Worm (Caenorhabditis elegans) whole organism, L1 larva: ENCODE measurements around the gene cyp-13B2.

Experiments used
- C04F5.9 ChIP-seq: sonication (generic microtip); optimal IDR thresholded peaks from 2 replicates; lab custom pipeline; 2016; ENCODE audit warnings: missing genetic modification characterization, missing compliant biosample characterization
- C16A3.4 ChIP-seq: fragments of 150-350 bp; optimal IDR thresholded peaks from 2 replicates; lab custom pipeline; 2014; ENCODE audit warnings: missing biosample characterization, missing genetic modification characterization
- C34B4.2 ChIP-seq: sonication (generic microtip); optimal IDR thresholded peaks from 2 replicates; lab custom pipeline; 2017; ENCODE audit warnings: mild to moderate bottlenecking, missing genetic modification characterization, missing compliant biosample characterization
- F16B12.6 ChIP-seq: fragments of 150-350 bp; optimal IDR thresholded peaks from 2 replicates; lab custom pipeline; 2014; ENCODE audit warnings: missing biosample characterization, missing genetic modification characterization
- Y116A8C.19 ChIP-seq: sonication (generic microtip); optimal IDR thresholded peaks from 2 replicates; lab custom pipeline; 2016; ENCODE audit warnings: missing compliant biosample characterization, missing genetic modification characterization, borderline replicate concordance
- aha-1 ChIP-seq: fragments of 150-350 bp; optimal IDR thresholded peaks from 2 replicates; lab custom pipeline; 2014; ENCODE audit warnings: missing biosample characterization, missing genetic modification characterization
- aly-2 ChIP-seq: fragments of 150-350 bp; optimal IDR thresholded peaks from 2 replicates; lab custom pipeline; 2014; ENCODE audit warnings: missing biosample characterization, missing genetic modification characterization
- ceh-63 ChIP-seq: fragments of 200-800 bp; sonication (Bioruptor generic); optimal IDR thresholded peaks from 2 replicates; lab custom pipeline; 2018; ENCODE audit warnings: mild to moderate bottlenecking, missing genetic modification characterization, missing compliant biosample characterization
- ceh-82 ChIP-seq, 3 experiments: fragments of 150-350 bp in 1 of 3; sonication (generic microtip) in 2 of 3; optimal IDR thresholded peaks; 2 replicates each; lab custom pipeline; 2014 to 2017; ENCODE audit warnings: missing biosample characterization in 3 of 3, missing genetic modification characterization in 3 of 3
- ces-1 ChIP-seq: fragments of 150-350 bp; optimal IDR thresholded peaks from 2 replicates; lab custom pipeline; 2014; ENCODE audit warnings: missing biosample characterization, missing genetic modification reagents, missing genetic modification characterization
- dsc-1 ChIP-seq: sonication (generic microtip); optimal IDR thresholded peaks from 2 replicates; lab custom pipeline; 2016; ENCODE audit warnings: mild to moderate bottlenecking, missing genetic modification characterization, missing compliant biosample characterization
- efl-3 ChIP-seq: fragments of 200-800 bp; sonication (Bioruptor generic); optimal IDR thresholded peaks from 2 replicates; lab custom pipeline; 2018; ENCODE audit warnings: mild to moderate bottlenecking, missing genetic modification characterization, missing compliant biosample characterization
- egl-27 ChIP-seq, 2 experiments: fragments of 150-350 bp in 1 of 2; sonication (generic microtip); optimal IDR thresholded peaks; 3 replicates each; lab custom pipeline; 2017 to 2018; ENCODE audit warnings: missing biosample characterization in 2 of 2, missing genetic modification characterization in 2 of 2, missing genetic modification reagents in 2 of 2
- elt-2 ChIP-seq: sonication (generic microtip); optimal IDR thresholded peaks from 2 replicates; lab custom pipeline; 2016; ENCODE audit warnings: missing genetic modification characterization, mild to moderate bottlenecking, inconsistent platforms, missing compliant biosample characterization, missing genetic modification reagents
- fkh-10 ChIP-seq: sonication (generic microtip); optimal IDR thresholded peaks from 2 replicates; lab custom pipeline; 2017; ENCODE audit warnings: missing biosample characterization, missing genetic modification reagents, missing genetic modification characterization
- fkh-4 ChIP-seq: sonication (generic microtip); optimal IDR thresholded peaks from 2 replicates; lab custom pipeline; 2016; ENCODE audit warnings: missing compliant biosample characterization, missing genetic modification characterization, borderline replicate concordance
- fos-1 ChIP-seq: fragments of 150-350 bp; optimal IDR thresholded peaks from 2 replicates; lab custom pipeline; 2014; ENCODE audit warnings: missing biosample characterization, missing genetic modification characterization
- grh-1 ChIP-seq: fragments of 200-800 bp; sonication (Bioruptor generic); IDR thresholded peaks from 2 replicates; pipeline ENCODE4 v1.3.6; 2022; ENCODE audit warnings: missing genetic modification reagents, missing genetic modification characterization, missing compliant biosample characterization
- hlh-17 ChIP-seq: fragments of 200-800 bp; sonication (Bioruptor generic); optimal IDR thresholded peaks from 2 replicates; lab custom pipeline; 2018; ENCODE audit warnings: missing genetic modification characterization, mild to moderate bottlenecking, missing compliant biosample characterization, moderate library complexity, borderline replicate concordance
- irx-1 ChIP-seq: sonication (generic microtip); optimal IDR thresholded peaks from 2 replicates; lab custom pipeline; 2016; ENCODE audit warnings: missing genetic modification characterization, missing compliant biosample characterization
- lin-35 ChIP-seq, 2 experiments: fragments of 150-350 bp; optimal IDR thresholded peaks; 2 replicates each; lab custom pipeline; 2014; ENCODE audit warnings: missing biosample characterization in 2 of 2, missing genetic modification characterization in 2 of 2, missing genetic modification reagents in 2 of 2
- lin-39 ChIP-seq: fragments of 150-350 bp; optimal IDR thresholded peaks from 2 replicates; lab custom pipeline; 2014; ENCODE audit warnings: missing biosample characterization, missing genetic modification reagents, missing genetic modification characterization
- lsy-2 ChIP-seq, 2 experiments: fragments of 150-350 bp; optimal IDR thresholded peaks; 2 replicates each; lab custom pipeline; 2014; ENCODE audit warnings: missing biosample characterization in 2 of 2, missing genetic modification characterization in 2 of 2
- mab-9 ChIP-seq: fragments of 200-800 bp; sonication (Bioruptor generic); IDR thresholded peaks from 2 replicates; pipeline ENCODE4 v1.3.6; 2022; ENCODE audit warnings: missing genetic modification reagents, missing genetic modification characterization, missing compliant biosample characterization
- mep-1 ChIP-seq: fragments of 150-350 bp; optimal IDR thresholded peaks from 2 replicates; lab custom pipeline; 2014; ENCODE audit warnings: missing biosample characterization, missing genetic modification characterization
- nhr-11 ChIP-seq: fragments of 150-350 bp; optimal IDR thresholded peaks from 2 replicates; lab custom pipeline; 2014; ENCODE audit warnings: missing biosample characterization, missing genetic modification characterization
- nhr-12 ChIP-seq: sonication (generic microtip); optimal IDR thresholded peaks from 2 replicates; lab custom pipeline; 2017; ENCODE audit warnings: missing biosample characterization, missing genetic modification characterization
- nhr-19 ChIP-seq: fragments of 200-800 bp; sonication (Bioruptor generic); conservative IDR thresholded peaks from 2 replicates; pipeline ENCODE4 v1.3.6; 2022; ENCODE audit warnings: missing genetic modification characterization, missing compliant biosample characterization
- nhr-20 ChIP-seq: sonication (generic microtip); optimal IDR thresholded peaks from 2 replicates; lab custom pipeline; 2016; ENCODE audit warnings: mild to moderate bottlenecking, missing genetic modification characterization, missing compliant biosample characterization
- nhr-237 ChIP-seq: fragments of 150-350 bp; optimal IDR thresholded peaks from 2 replicates; lab custom pipeline; 2014; ENCODE audit warnings: missing biosample characterization, missing genetic modification characterization
- nhr-28 ChIP-seq: fragments of 150-350 bp; optimal IDR thresholded peaks from 2 replicates; lab custom pipeline; 2014; ENCODE audit warnings: missing biosample characterization, missing genetic modification characterization
- nhr-47 ChIP-seq: sonication (generic microtip); optimal IDR thresholded peaks from 2 replicates; lab custom pipeline; 2016; ENCODE audit warnings: mild to moderate bottlenecking, missing genetic modification characterization, moderate library complexity, missing compliant biosample characterization
- nhr-71 ChIP-seq: sonication (generic microtip); optimal IDR thresholded peaks from 2 replicates; lab custom pipeline; 2016; ENCODE audit warnings: mild to moderate bottlenecking, missing genetic modification characterization, moderate library complexity, missing compliant biosample characterization
- nhr-76 ChIP-seq: sonication (generic microtip); optimal IDR thresholded peaks from 2 replicates; lab custom pipeline; 2017; ENCODE audit warnings: missing biosample characterization, missing genetic modification characterization
- nhr-77 ChIP-seq: fragments of 150-350 bp; optimal IDR thresholded peaks from 2 replicates; lab custom pipeline; 2014; ENCODE audit warnings: missing biosample characterization, missing genetic modification characterization
- nhr-90 ChIP-seq: sonication (generic microtip); optimal IDR thresholded peaks from 2 replicates; lab custom pipeline; 2016; ENCODE audit warnings: mild to moderate bottlenecking, missing genetic modification characterization, missing compliant biosample characterization; ENCODE audit not compliant: poor library complexity
- pax-3 ChIP-seq: fragments of 200-800 bp; sonication (Bioruptor generic); optimal IDR thresholded peaks from 2 replicates; lab custom pipeline; 2018; ENCODE audit warnings: mild to moderate bottlenecking, missing genetic modification characterization, moderate library complexity, missing compliant biosample characterization
- pqm-1 ChIP-seq: sonication (generic microtip); optimal IDR thresholded peaks from 3 replicates; lab custom pipeline; 2017; ENCODE audit warnings: missing biosample characterization, missing genetic modification characterization
- rnt-1 ChIP-seq: sonication (generic microtip); optimal IDR thresholded peaks from 2 replicates; lab custom pipeline; 2016; ENCODE audit warnings: mild to moderate bottlenecking, missing genetic modification characterization, moderate library complexity, missing compliant biosample characterization
- snpc-4 ChIP-seq: fragments of 150-350 bp; optimal IDR thresholded peaks from 2 replicates; lab custom pipeline; 2014; ENCODE audit warnings: missing biosample characterization, missing genetic modification characterization
- snu-23 ChIP-seq: sonication (generic microtip); optimal IDR thresholded peaks from 2 replicates; lab custom pipeline; 2016; ENCODE audit warnings: missing genetic modification characterization, missing compliant biosample characterization
- sox-4 ChIP-seq: sonication (generic microtip); optimal IDR thresholded peaks from 2 replicates; lab custom pipeline; 2016; ENCODE audit warnings: missing genetic modification characterization, missing compliant biosample characterization
- sup-37 ChIP-seq: fragments of 200-800 bp; sonication (Bioruptor generic); optimal IDR thresholded peaks from 2 replicates; lab custom pipeline; 2018; ENCODE audit warnings: mild to moderate bottlenecking, missing genetic modification characterization, missing compliant biosample characterization
- tbx-2 ChIP-seq: sonication (generic microtip); optimal IDR thresholded peaks from 2 replicates; lab custom pipeline; 2016; ENCODE audit warnings: missing genetic modification characterization, missing compliant biosample characterization
- tlp-1 ChIP-seq: fragments of 150-350 bp; optimal IDR thresholded peaks from 2 replicates; lab custom pipeline; 2014; ENCODE audit warnings: missing biosample characterization, missing genetic modification characterization
- unc-130 ChIP-seq: fragments of 150-350 bp; optimal IDR thresholded peaks from 2 replicates; lab custom pipeline; 2017; ENCODE audit warnings: missing biosample characterization, missing genetic modification characterization, inconsistent platforms
- unc-62 ChIP-seq: fragments of 150-350 bp; optimal IDR thresholded peaks from 2 replicates; lab custom pipeline; 2014; ENCODE audit warnings: missing biosample characterization, missing genetic modification reagents, missing genetic modification characterization
- unc-86 ChIP-seq: sonication (generic microtip); optimal IDR thresholded peaks from 2 replicates; lab custom pipeline; 2016; ENCODE audit warnings: missing genetic modification characterization, missing compliant biosample characterization
- unc-98 ChIP-seq: fragments of 200-800 bp; sonication (Bioruptor generic); IDR thresholded peaks from 2 replicates; pipeline ENCODE4 v1.3.6; 2022; ENCODE audit warnings: missing genetic modification characterization, missing compliant biosample characterization
- vab-15 ChIP-seq: sonication (generic microtip); optimal IDR thresholded peaks from 2 replicates; lab custom pipeline; 2017; ENCODE audit warnings: missing genotype, mild to moderate bottlenecking, missing genetic modification characterization, missing compliant biosample characterization
- zag-1 ChIP-seq: fragments of 150-350 bp; optimal IDR thresholded peaks from 2 replicates; lab custom pipeline; 2014; ENCODE audit warnings: missing biosample characterization, missing genetic modification characterization
- zip-4 ChIP-seq: fragments of 200-800 bp; sonication (Bioruptor generic); optimal IDR thresholded peaks from 2 replicates; lab custom pipeline; 2018; ENCODE audit warnings: mild to moderate bottlenecking, missing genetic modification characterization, moderate library complexity, missing compliant biosample characterization
- ztf-11 ChIP-seq, 2 experiments: sonication (generic microtip); optimal IDR thresholded peaks; 2 replicates each; lab custom pipeline; 2016 to 2017; ENCODE audit warnings: missing genetic modification characterization in 2 of 2, missing biosample characterization in 1 of 2, missing compliant biosample characterization in 1 of 2

The cyp-13B2 gene

ce11 chrX:14238291-14238758 is 13.0 kb downstream of the cyp-13B2 start, which contains the start of gene K04C1.2 (continued):
- TF ChIP-seq snpc-4 (tag; lab: Kevin White, UChicago) = no peak
- TF ChIP-seq fos-1 = no peak
- no peak for TF ChIP-seq nhr-19 (GFP tag; lab: Robert Waterston, UW)
- TF ChIP-seq aha-1 (tag; lab: Kevin White, UChicago) = no peak
- no peak for TF ChIP-seq fkh-10 (GFP tag; lab: Kevin White, UChicago)
- TF ChIP-seq fkh-4 (tag; lab: Kevin White, UChicago) = no peak
- TF ChIP-seq nhr-11 (tag; lab: Kevin White, UChicago) = no peak
- no peak for TF ChIP-seq sup-37
- no peak for TF ChIP-seq nhr-237
- TF ChIP-seq efl-3 = no peak
- no peak for TF ChIP-seq C04F5.9 (tag; lab: Kevin White, UChicago)
- TF ChIP-seq lin-39 (tag; lab: Kevin White, UChicago) = no peak
- TF ChIP-seq pax-3 (tag; lab: Kevin White, UChicago) = no peak
- no peak for TF ChIP-seq pqm-1 (tag; lab: Kevin White, UChicago)
- TF ChIP-seq F16B12.6 = no peak
- no peak for TF ChIP-seq ces-1 (GFP tag; lab: Kevin White, UChicago)
- no peak for TF ChIP-seq aly-2
- no peak for TF ChIP-seq ceh-63 (GFP tag; lab: Kevin White, UChicago)
- TF ChIP-seq zag-1 (tag; lab: Kevin White, UChicago) = no peak
- no peak for TF ChIP-seq nhr-76 (tag; lab: Kevin White, UChicago)
- TF ChIP-seq C16A3.4 (tag; lab: Kevin White, UChicago) = no peak
- TF ChIP-seq nhr-77 (tag; lab: Kevin White, UChicago) = no peak
- TF ChIP-seq unc-98 (GFP tag; lab: Robert Waterston, UW) = no peak
- TF ChIP-seq nhr-28 (tag; lab: Kevin White, UChicago) = no peak
- no peak for TF ChIP-seq irx-1 (tag; lab: Kevin White, UChicago)
- TF ChIP-seq lin-35 (GFP tag; optimal IDR thresholded peaks at IDR 0.05; lab: Kevin White, UChicago) = peak; percentile 32 to 68
- TF ChIP-seq unc-86 (tag; lab: Kevin White, UChicago) = no peak
- no peak for TF ChIP-seq nhr-12 (tag; lab: Kevin White, UChicago)
- TF ChIP-seq dsc-1 (tag; lab: Kevin White, UChicago) = no peak
- no peak for TF ChIP-seq tbx-2 (tag; lab: Kevin White, UChicago)
- no peak for TF ChIP-seq sox-4
- no peak for TF ChIP-seq egl-27 (tag; optimal IDR thresholded peaks at IDR 0.05; lab: Kevin White, UChicago)
- TF ChIP-seq Y116A8C.19 = no peak
- TF ChIP-seq rnt-1 (tag; lab: Kevin White, UChicago) = peak; percentile 52
- peak in 1 of 3 experiments; percentile 52 for TF ChIP-seq ceh-82 (tag; optimal IDR thresholded peaks at IDR 0.05; lab: Kevin White, UChicago)
- no peak for TF ChIP-seq nhr-90 (tag; lab: Kevin White, UChicago)
- peak; percentile 38 for TF ChIP-seq mep-1 (tag; lab: Kevin White, UChicago)
- TF ChIP-seq C34B4.2 (tag; lab: Kevin White, UChicago) = no peak
- no peak for TF ChIP-seq zip-4 (GFP tag; lab: Kevin White, UChicago)
- TF ChIP-seq tlp-1 = no peak
- TF ChIP-seq mab-9 (GFP tag; lab: Robert Waterston, UW) = no peak
- no peak for TF ChIP-seq ztf-11 (tag; optimal IDR thresholded peaks at IDR 0.05; lab: Kevin White, UChicago)
- TF ChIP-seq snu-23 (GFP tag; lab: Kevin White, UChicago) = peak; percentile 59
- no peak for TF ChIP-seq vab-15 (tag; lab: Kevin White, UChicago)
- TF ChIP-seq unc-62 (GFP tag; lab: Kevin White, UChicago) = no peak
- no peak for TF ChIP-seq unc-130 (tag; lab: Kevin White, UChicago)
- TF ChIP-seq nhr-71 (tag; lab: Kevin White, UChicago) = peak; percentile 33
- TF ChIP-seq hlh-17 = no peak
- TF ChIP-seq grh-1 (GFP tag; lab: Robert Waterston, UW) = no peak
- peak; percentile 6 for TF ChIP-seq nhr-47
- peak; percentile 24 for TF ChIP-seq nhr-20 (tag; lab: Kevin White, UChicago)
- peak; percentile 36 to 38 for TF ChIP-seq lsy-2 (tag; optimal IDR thresholded peaks at IDR 0.05; lab: Kevin White, UChicago)
- no peak for TF ChIP-seq elt-2 (tag; lab: Kevin White, UChicago)
